Fruit fly (Drosophila melanogaster) whole organism, embryonic: Measurements from ENCODE around the gene CG13056.
A peak's percentile ranks its signal among the peaks of the same experiment; 100 is the strongest.

Experiments
- CG10321 ChIP-seq: fragments of 200-800 bp; sonication (Bioruptor generic); IDR thresholded peaks from 2 replicates; pipeline ENCODE4 v1.3.6; 2022; ENCODE audit warnings: missing biosample characterization, missing genetic modification characterization
- CG11504 ChIP-seq: fragments of 200-800 bp; sonication (Bioruptor generic); optimal IDR thresholded peaks from 3 replicates; lab custom pipeline; 2019; ENCODE audit warnings: missing biosample characterization, mild to moderate bottlenecking, missing genetic modification characterization, moderate library complexity
- CG11723 ChIP-seq: fragments of 200-800 bp; sonication (Bioruptor generic); optimal IDR thresholded peaks from 2 replicates; lab custom pipeline; 2017; ENCODE audit warnings: missing biosample characterization, mild to moderate bottlenecking, missing genetic modification characterization
- CG15514 ChIP-seq: fragments of 200-800 bp; sonication (Bioruptor generic); optimal IDR thresholded peaks from 3 replicates; lab custom pipeline; 2017; ENCODE audit warnings: missing biosample characterization, missing genetic modification characterization, mild to moderate bottlenecking, moderate library complexity, missing genetic modification reagents
- CG17802 ChIP-seq: fragments of 200-800 bp; sonication (Bioruptor generic); optimal IDR thresholded peaks from 2 replicates; lab custom pipeline; 2018; ENCODE audit warnings: missing biosample characterization, mild to moderate bottlenecking, missing genetic modification characterization, moderate library complexity
- CG3281 ChIP-seq: fragments of 200-800 bp; sonication (Bioruptor generic); optimal IDR thresholded peaks from 3 replicates; lab custom pipeline; 2017; ENCODE audit warnings: missing biosample characterization, mild to moderate bottlenecking, missing genetic modification characterization
- CG42726 ChIP-seq: fragments of 200-800 bp; sonication (Bioruptor generic); IDR thresholded peaks from 2 replicates; pipeline ENCODE4 v1.3.6; 2022; ENCODE audit warnings: missing biosample characterization, missing genetic modification characterization; ENCODE audit not compliant: partially characterized antibody
- CG6175 ChIP-seq: fragments of 200-800 bp; sonication (Bioruptor generic); IDR thresholded peaks from 3 replicates; pipeline ENCODE4 v1.3.6; 2022; ENCODE audit warnings: missing biosample characterization, missing genetic modification characterization
- CG9727 ChIP-seq: fragments of 200-800 bp; sonication (Bioruptor generic); optimal IDR thresholded peaks from 3 replicates; lab custom pipeline; 2017; ENCODE audit warnings: missing biosample characterization, mild to moderate bottlenecking, missing genetic modification characterization
- Camta ChIP-seq: fragments of 200-800 bp; sonication (Bioruptor generic); optimal IDR thresholded peaks from 2 replicates; lab custom pipeline; 2016; ENCODE audit warnings: missing biosample characterization, missing genetic modification characterization
- CrebB ChIP-seq: fragments of 200-800 bp; sonication (Bioruptor generic); optimal IDR thresholded peaks from 3 replicates; lab custom pipeline; 2018; ENCODE audit warnings: missing biosample characterization, mild to moderate bottlenecking, missing genetic modification characterization
- Doc3 ChIP-seq: fragments of 200-800 bp; sonication (Bioruptor generic); IDR thresholded peaks from 3 replicates; pipeline ENCODE4 v1.3.6; 2022; ENCODE audit warnings: missing biosample characterization, missing genetic modification characterization; ENCODE audit not compliant: partially characterized antibody
- Hr51 ChIP-seq, 2 experiments: fragments of 200-800 bp; sonication (Bioruptor generic); optimal IDR thresholded peaks; 2 replicates in 1 of 2; 3 replicates in 1 of 2; lab custom pipeline; 2016 to 2018; ENCODE audit warnings: missing biosample characterization in 2 of 2, missing genetic modification characterization in 2 of 2, mild to moderate bottlenecking in 1 of 2, moderate library complexity in 1 of 2
- Med ChIP-seq: fragments of 200-800 bp; sonication (Bioruptor generic); peaks from one replicate; lab custom pipeline; 2016; ENCODE audit warnings: missing biosample characterization, missing genetic modification characterization, mild to moderate bottlenecking, inconsistent platforms, moderate library complexity
- Pdp1 ChIP-seq, 2 experiments: fragments of 200-800 bp; sonication (Bioruptor generic); optimal IDR thresholded peaks; 3 replicates each; lab custom pipeline; 2016; ENCODE audit warnings: missing biosample characterization in 2 of 2, missing genetic modification characterization in 2 of 2, mild to moderate bottlenecking in 1 of 2, moderate library complexity in 1 of 2
- Ravus ChIP-seq: fragments of 200-800 bp; sonication (Bioruptor generic); IDR thresholded peaks from 2 replicates; pipeline ENCODE4 v1.3.6; 2022; ENCODE audit warnings: missing biosample characterization, missing genetic modification characterization
- Trl ChIP-seq, 3 experiments: fragments of >200 bp in 2 of 3; fragments of 200-800 bp in 1 of 3; sonication (Bioruptor generic) in 1 of 3; optimal IDR thresholded peaks; 2 replicates in 1 of 3; 3 replicates in 2 of 3; lab custom pipeline; 2016 to 2017; ENCODE audit warnings: missing biosample characterization in 1 of 3, missing genetic modification characterization in 1 of 3
- br ChIP-seq: fragments of >200 bp; optimal IDR thresholded peaks from 2 replicates; lab custom pipeline; 2017
- cas ChIP-seq: fragments of 200-800 bp; sonication (Bioruptor generic); IDR thresholded peaks from 2 replicates; pipeline ENCODE4 v1.3.6; 2022; ENCODE audit warnings: missing biosample characterization, missing genetic modification characterization
- chinmo ChIP-seq: fragments of 200-800 bp; sonication (Bioruptor generic); IDR thresholded peaks from 4 replicates; pipeline ENCODE4 v1.3.6; 2022; ENCODE audit warnings: missing biosample characterization, missing genetic modification characterization; ENCODE audit not compliant: partially characterized antibody
- chm ChIP-seq: fragments of 200-800 bp; sonication (Bioruptor generic); IDR thresholded peaks from 2 replicates; pipeline ENCODE4 v1.3.6; 2022; ENCODE audit warnings: missing biosample characterization, missing genetic modification characterization
- crc ChIP-seq: fragments of 200-800 bp; sonication (Bioruptor generic); optimal IDR thresholded peaks from 2 replicates; lab custom pipeline; 2016; ENCODE audit warnings: missing biosample characterization, missing genetic modification characterization
- dm ChIP-seq: fragments of 200-800 bp; sonication (Bioruptor generic); optimal IDR thresholded peaks from 3 replicates; lab custom pipeline; 2016; ENCODE audit warnings: missing biosample characterization, missing genetic modification characterization
- en ChIP-seq: fragments of 200-800 bp; sonication (Bioruptor generic); optimal IDR thresholded peaks from 2 replicates; lab custom pipeline; 2016; ENCODE audit warnings: missing biosample characterization, missing genetic modification characterization
- jumu ChIP-seq: fragments of 200-800 bp; sonication (Bioruptor generic); optimal IDR thresholded peaks from 3 replicates; lab custom pipeline; 2016; ENCODE audit warnings: missing biosample characterization, missing genetic modification characterization
- p53 ChIP-seq: fragments of 200-800 bp; sonication (Bioruptor generic); optimal IDR thresholded peaks from 2 replicates; lab custom pipeline; 2016; ENCODE audit warnings: missing biosample characterization, missing genetic modification characterization
- pnt ChIP-seq: fragments of 200-800 bp; sonication (Bioruptor generic); optimal IDR thresholded peaks from 3 replicates; lab custom pipeline; 2016; ENCODE audit warnings: missing biosample characterization, missing genetic modification characterization
- psq ChIP-seq: fragments of 200-800 bp; sonication (Bioruptor generic); optimal IDR thresholded peaks from 2 replicates; lab custom pipeline; 2017; ENCODE audit warnings: missing biosample characterization, missing genetic modification characterization
- pzg ChIP-seq: fragments of 200-800 bp; sonication (Bioruptor generic); optimal IDR thresholded peaks from 3 replicates; lab custom pipeline; 2018; ENCODE audit warnings: missing biosample characterization, mild to moderate bottlenecking, missing genetic modification characterization, moderate library complexity
- repo ChIP-seq: fragments of 200-800 bp; sonication (Bioruptor generic); optimal IDR thresholded peaks from 2 replicates; lab custom pipeline; 2016; ENCODE audit warnings: missing biosample characterization, missing genetic modification characterization
- slp2 ChIP-seq: fragments of 200-800 bp; sonication (Bioruptor generic); optimal IDR thresholded peaks from 2 replicates; lab custom pipeline; 2016; ENCODE audit warnings: missing biosample characterization, missing genetic modification characterization
- so ChIP-seq: fragments of 200-800 bp; sonication (Bioruptor generic); IDR thresholded peaks from 3 replicates; pipeline ENCODE4 v1.3.6; 2022; ENCODE audit warnings: missing biosample characterization, missing genetic modification characterization
- sug ChIP-seq: fragments of 200-800 bp; optimal IDR thresholded peaks from 2 replicates; lab custom pipeline; 2019; ENCODE audit warnings: missing biosample characterization, mild to moderate bottlenecking, missing genetic modification characterization, moderate library complexity

Gene CG13056

DNA sequence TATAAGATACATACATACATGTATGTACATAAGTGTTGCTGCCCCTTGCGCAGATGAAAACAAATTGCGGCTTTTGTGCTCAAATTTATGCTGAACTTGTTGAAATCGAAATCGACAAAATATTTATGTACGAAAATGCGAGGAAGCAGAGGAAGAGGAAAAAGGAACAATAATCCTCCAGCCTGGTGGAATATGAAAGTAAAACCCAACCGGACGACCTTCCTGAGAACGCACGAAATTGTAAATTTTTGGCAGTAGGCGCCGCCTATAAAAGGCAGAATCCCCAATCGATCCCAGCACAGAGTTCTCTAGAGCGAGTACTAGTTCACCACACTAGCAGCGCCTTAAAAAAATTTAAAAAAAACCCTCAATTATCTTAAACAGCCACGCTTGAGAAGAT, 31.5 kb downstream of the CG13056 start, which contains the start of gene Cpr72Eb:
TSS of gene Cpr72Eb (plus strand) at position 301 of the 400 bp plus-strand sequence.
- no peak for TF ChIP-seq dm (GFP tag; lab: Kevin White, UChicago)
- no peak for TF ChIP-seq CrebB (tag; lab: Kevin White, UChicago)
- no peak for TF ChIP-seq so (GFP tag; lab: Robert Waterston, UW)
- no peak for TF ChIP-seq repo
- no peak for TF ChIP-seq CG9727

DNA sequence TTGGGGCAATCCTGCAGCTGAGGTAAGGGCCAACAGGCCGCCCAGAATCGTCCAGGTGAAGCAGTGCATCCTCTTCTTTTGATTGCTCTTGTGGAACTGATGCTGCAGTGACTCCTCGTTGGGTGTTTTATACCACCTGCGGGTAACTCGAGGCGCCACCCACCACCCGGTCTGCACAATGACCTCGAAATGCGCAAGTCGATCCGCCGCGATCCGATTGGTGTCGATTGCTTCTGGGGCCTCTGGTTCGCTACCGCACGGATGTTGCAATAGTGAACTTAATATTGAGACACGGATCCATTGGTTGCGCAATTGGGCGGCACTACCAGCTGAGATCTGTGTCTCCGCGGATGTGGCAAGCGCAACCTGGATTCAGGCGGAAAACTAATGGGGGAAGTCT, 34.1 kb downstream of the CG13056 start, which contains the start of gene Cpr72Ec:
TSS of gene Cpr72Ec (minus strand) at position 101 of the 400 bp plus-strand sequence.
- TF ChIP-seq psq (no peak), CG3281 (no peak), CG6175 (no peak), Doc3 (GFP tag; lab: Robert Waterston, UW) (no peak), chinmo (GFP tag; lab: Robert Waterston, UW) (0 out of 4 replicates have a peak, but pooled peaks have one; percentile 22)

DNA sequence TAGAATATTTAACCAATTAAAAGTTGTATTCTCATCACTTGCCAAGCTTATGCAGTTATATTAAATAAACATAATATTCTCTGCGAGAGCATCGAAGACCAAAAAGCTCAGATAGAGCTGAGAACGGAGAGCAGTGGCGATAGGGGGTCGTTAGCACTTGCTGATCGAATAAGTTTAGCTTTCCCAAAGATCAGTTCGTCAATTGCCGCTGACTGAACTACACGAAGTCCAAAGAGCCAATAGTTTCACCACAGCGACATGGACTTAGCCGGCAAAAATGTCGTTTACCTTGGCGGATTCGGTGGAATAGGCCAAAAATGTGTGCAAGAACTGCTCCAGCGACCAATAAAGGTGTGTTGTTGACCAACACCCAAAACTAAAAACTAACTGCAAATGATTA, 35.1 kb downstream of the CG13056 start, which contains the start of gene CG4842:
TSS of gene CG4842 (plus strand) at position 191 of the 400 bp plus-strand sequence.
- no peak for TF ChIP-seq CG11504 (tag; lab: Kevin White, UChicago)
- TF ChIP-seq Med (GFP tag; lab: Kevin White, UChicago) = peak; percentile 46
- no peak for TF ChIP-seq en (GFP tag; lab: Kevin White, UChicago)
- no peak for TF ChIP-seq Doc3 (GFP tag; lab: Robert Waterston, UW)
- TF ChIP-seq slp2 (GFP tag; lab: Kevin White, UChicago) = no peak
- TF ChIP-seq chinmo (GFP tag; lab: Robert Waterston, UW) = 0 out of 4 replicates have a peak, but pooled peaks have one; percentile 57
- no peak for TF ChIP-seq p53
- TF ChIP-seq jumu (GFP tag; lab: Kevin White, UChicago) = no peak
- TF ChIP-seq pzg = no peak
- peak; percentile 29 for TF ChIP-seq sug
- TF ChIP-seq Trl (optimal IDR thresholded peaks at IDR 0.05; lab: Kevin White, UChicago) = peak in 1 of 2 experiments; percentile 28
- no peak for TF ChIP-seq Trl (GFP tag; optimal IDR thresholded peaks at IDR 0.05; lab: Kevin White, UChicago)

DNA sequence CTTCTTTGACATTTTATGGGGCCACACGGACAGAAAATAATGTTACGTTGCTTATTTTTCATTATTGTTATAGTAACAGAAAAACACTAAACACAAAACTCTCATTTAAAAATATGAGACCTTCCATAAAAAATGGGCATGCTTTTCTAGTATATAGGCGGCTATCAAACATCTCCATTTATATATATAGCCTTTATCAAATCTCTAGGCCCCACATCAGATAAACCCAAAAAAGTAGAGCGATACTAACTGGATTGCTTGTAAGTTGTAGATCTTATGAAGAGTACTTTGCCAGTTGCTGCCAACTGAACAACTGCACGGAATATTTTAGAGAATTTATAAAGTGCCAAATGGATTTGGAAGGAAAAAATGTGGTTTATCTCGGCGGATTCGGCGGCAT, 36.4 kb downstream of the CG13056 start, which contains the start of gene CG18814:
TSS of gene CG18814 (plus strand) at position 301 of the 400 bp plus-strand sequence.
- no peak for TF ChIP-seq Pdp1 (GFP tag; optimal IDR thresholded peaks at IDR 0.05; lab: Kevin White, UChicago)
- no peak for TF ChIP-seq CG11723 (GFP tag; lab: Kevin White, UChicago)
- no peak for TF ChIP-seq CG17802
- no peak for TF ChIP-seq Trl (optimal IDR thresholded peaks at IDR 0.05; lab: Kevin White, UChicago)
- no peak for TF ChIP-seq Trl (GFP tag; optimal IDR thresholded peaks at IDR 0.05; lab: Kevin White, UChicago)
- TF ChIP-seq CG15514 = no peak
- TF ChIP-seq Ravus (GFP tag; lab: Robert Waterston, UW) = no peak
- TF ChIP-seq CG42726 (GFP tag; lab: Robert Waterston, UW) = no peak
- no peak for TF ChIP-seq cas
- no peak for TF ChIP-seq CG10321 (GFP tag; lab: Robert Waterston, UW)
- TF ChIP-seq br (lab: Kevin White, UChicago) = no peak
- TF ChIP-seq chm = no peak
- no peak for TF ChIP-seq CG11504 (tag; lab: Kevin White, UChicago)
- TF ChIP-seq Hr51 (GFP tag; optimal IDR thresholded peaks at IDR 0.05; lab: Kevin White, UChicago) = no peak
- no peak for TF ChIP-seq crc (GFP tag; lab: Kevin White, UChicago)
- no peak for TF ChIP-seq Camta (GFP tag; lab: Kevin White, UChicago)
- TF ChIP-seq pnt (GFP tag; lab: Kevin White, UChicago) = no peak
- no peak for TF ChIP-seq so (GFP tag; lab: Robert Waterston, UW)
